Worm (Caenorhabditis elegans): ENCODE measurements around the gene R04D3.4.

R04D3.4 gene

DNA sequence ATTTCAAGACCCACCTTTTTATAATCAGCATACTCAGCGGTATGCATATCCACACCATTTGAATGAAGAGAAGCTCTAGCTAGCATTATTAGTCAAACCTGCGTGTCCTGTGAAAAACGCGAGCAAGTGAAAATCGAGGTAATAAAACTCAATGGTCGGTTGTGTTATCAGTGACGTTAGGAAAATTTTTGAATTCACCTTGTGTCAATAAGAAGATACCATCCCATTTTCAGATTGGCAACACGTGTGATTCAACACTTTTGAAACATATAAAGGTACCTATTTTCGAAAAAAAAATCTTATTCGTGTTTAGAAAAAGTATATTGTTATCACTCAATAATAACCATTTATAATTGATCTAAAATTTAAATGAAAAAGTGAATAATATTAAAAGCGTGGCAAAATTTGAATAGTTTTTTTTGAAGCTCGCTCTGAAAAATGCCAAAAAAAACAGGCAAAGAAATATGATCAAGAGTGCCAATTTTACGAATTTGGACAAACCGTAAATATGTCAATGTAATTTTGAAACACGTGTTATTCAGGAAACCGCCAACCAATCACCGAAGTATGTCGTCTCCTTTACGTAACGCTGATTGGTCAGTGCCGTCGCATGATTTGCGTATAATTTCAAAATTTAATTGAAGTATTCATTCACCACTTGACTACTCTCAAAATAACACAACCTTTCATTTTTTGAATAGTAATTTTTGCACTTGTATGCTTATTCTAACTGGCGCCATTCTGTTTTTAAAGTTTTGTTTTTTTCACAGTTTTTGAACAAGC, 23.2 kb upstream of the R04D3.4 start, which contains the start of gene F46G10.1:
TSS of gene F46G10.1 (minus strand) at position 115 of the 783 bp plus-strand sequence.
- TF ChIP-seq sptf-2 (GFP tag; optimal IDR thresholded peaks at IDR 0.05) (no peak), nfyb-1 (GFP tag; IDR thresholded peaks at IDR 0.05) (peak; percentile 57), nhr-80 (tag; optimal IDR thresholded peaks at IDR 0.05) (peak; percentile 56)

DNA sequence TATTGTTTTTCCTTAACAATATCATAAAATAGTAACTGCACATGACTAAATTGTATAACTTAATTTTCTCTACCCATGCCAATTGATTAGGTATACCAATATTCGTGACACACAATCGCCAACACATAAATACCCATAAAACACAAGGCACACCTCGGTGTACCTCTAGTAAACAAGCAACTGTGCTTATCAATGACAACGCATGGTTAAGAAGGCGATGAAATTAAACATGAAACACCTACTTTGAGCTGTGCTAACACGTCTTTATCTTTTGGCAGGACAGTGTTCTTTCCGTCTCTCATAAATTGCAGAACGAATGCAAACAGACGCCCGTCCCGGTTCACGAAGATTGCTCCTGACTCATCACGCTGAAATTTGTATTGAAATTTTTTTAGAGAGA, 22.1 kb upstream of the R04D3.4 start:
- TF ChIP-seq dox-1 (GFP tag; IDR thresholded peaks at IDR 0.05) = peak; percentile 69; the same call in 1 of the 2 replicates
- TF ChIP-seq dpl-1 (GFP tag; optimal IDR thresholded peaks at IDR 0.05) = no peak
- TF ChIP-seq cebp-1 (GFP tag; IDR thresholded peaks at IDR 0.05) = peak; percentile 41; the same call in 1 of the 2 replicates
- peak; percentile 51 for TF ChIP-seq cebp-1 (tag; optimal IDR thresholded peaks at IDR 0.05)
- no peak for TF ChIP-seq ccch-3 (GFP tag; optimal IDR thresholded peaks at IDR 0.05)
- peak in 1 of 2 experiments; percentile 35 for TF ChIP-seq let-607 (tag; optimal IDR thresholded peaks at IDR 0.05)
- peak; percentile 56 for TF ChIP-seq ets-4 (GFP tag; optimal IDR thresholded peaks at IDR 0.05)
- no peak for TF ChIP-seq sdz-38 (tag; optimal IDR thresholded peaks at IDR 0.05)
- TF ChIP-seq nhr-80 (tag; optimal IDR thresholded peaks at IDR 0.05) = peak; percentile 94
- peak; percentile 12 for TF ChIP-seq atf-7 (tag; optimal IDR thresholded peaks at IDR 0.05)
- peak; percentile 32 for TF ChIP-seq tbp1 (GFP tag; optimal IDR thresholded peaks at IDR 0.05)
- peak; percentile 39 for TF ChIP-seq ZK185.1 (tag; optimal IDR thresholded peaks at IDR 0.05; ENCODE audit: poor library complexity, severe bottlenecking)
- TF ChIP-seq ztf-22 (GFP tag; optimal IDR thresholded peaks at IDR 0.05) = peak; percentile 14
- TF ChIP-seq attf-5 (GFP tag; optimal IDR thresholded peaks at IDR 0.05) = peak; percentile 2

DNA sequence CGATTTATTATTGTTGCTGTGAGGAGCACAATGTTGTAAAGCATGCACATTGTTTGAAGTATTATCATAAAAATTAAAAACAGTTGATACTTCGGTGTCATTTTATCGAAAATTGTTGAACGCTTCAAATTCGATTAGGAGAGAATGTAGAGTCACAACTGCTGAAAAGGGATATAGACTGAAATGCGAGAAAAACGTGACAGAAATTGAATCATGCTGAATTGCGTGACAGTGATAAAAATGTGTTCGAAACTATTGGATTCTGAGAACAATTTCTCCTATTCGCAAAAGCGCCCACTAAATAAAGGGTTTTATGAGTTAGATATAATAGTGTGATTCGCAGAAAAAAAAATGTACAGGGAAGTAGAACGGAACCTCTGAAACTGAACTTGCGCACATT, 20.1 kb upstream of the R04D3.4 start, which contains the start of gene srxa-8:
TSS of gene srxa-8 (minus strand) at position 101 of the 400 bp plus-strand sequence.
- TF ChIP-seq ztf-6 (GFP tag; IDR thresholded peaks at IDR 0.05) (no peak), hrde-1 (tag; optimal IDR thresholded peaks at IDR 0.05; ENCODE audit: borderline replicate concordance) (no peak), Y53G8AR.9 (GFP tag; conservative IDR thresholded peaks at IDR 0.05) (no peak), akir-1 (GFP tag; optimal IDR thresholded peaks at IDR 0.05) (no peak), rec-8 (tag; optimal IDR thresholded peaks at IDR 0.05) (no peak), F10E7.11 (tag; optimal IDR thresholded peaks at IDR 0.05) (no peak), attf-5 (GFP tag; optimal IDR thresholded peaks at IDR 0.05) (no peak), xnd-1 (tag; optimal IDR thresholded peaks at IDR 0.05) (no peak), egl-18 (GFP tag; IDR thresholded peaks at IDR 0.05) (no peak), lsy-27 (tag; optimal IDR thresholded peaks at IDR 0.05; ENCODE audit: borderline replicate concordance, insufficient read depth) (no peak), F49E8.2 (tag; optimal IDR thresholded peaks at IDR 0.05; ENCODE audit: insufficient read depth) (no peak)

DNA sequence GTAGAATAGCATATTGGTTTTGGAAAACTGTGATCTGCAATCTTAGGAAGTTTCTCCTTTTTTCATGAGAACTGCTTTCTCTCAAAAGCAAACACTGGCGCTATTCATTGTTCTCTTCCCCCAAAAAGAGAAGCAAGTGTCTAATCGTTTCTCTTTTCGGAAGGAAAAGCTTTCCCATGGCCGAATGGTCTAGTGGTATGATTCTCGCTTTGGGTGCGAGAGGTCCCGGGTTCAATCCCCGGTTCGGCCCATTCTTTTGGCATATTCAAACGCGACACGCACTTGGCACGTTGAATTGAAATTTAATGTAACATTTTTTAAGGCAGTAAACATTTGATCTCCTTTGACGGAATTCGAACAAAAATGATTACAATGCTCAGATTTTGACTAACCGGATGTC, 19.2 kb upstream of the R04D3.4 start:
- TF ChIP-seq T26A5.8 (tag; optimal IDR thresholded peaks at IDR 0.05) = no peak
- peak; percentile 15 for TF ChIP-seq lin-40 (tag; optimal IDR thresholded peaks at IDR 0.05)
- no peak for TF ChIP-seq ama-1 (optimal IDR thresholded peaks at IDR 0.05)
- TF ChIP-seq ama-1 (GFP tag; optimal IDR thresholded peaks at IDR 0.05) = peak in 1 of 2 experiments; percentile 71
- TF ChIP-seq bed-2 (GFP tag; IDR thresholded peaks at IDR 0.05) = no peak
- TF ChIP-seq Y95B8A.8 (GFP tag; IDR thresholded peaks at IDR 0.05) = no peak
- peak; percentile 68 for TF ChIP-seq rpc-1 (optimal IDR thresholded peaks at IDR 0.05)
- peak; percentile 79 for TF ChIP-seq rpc-1 (tag; optimal IDR thresholded peaks at IDR 0.05)
- TF ChIP-seq nhr-90 (tag; optimal IDR thresholded peaks at IDR 0.05) = peak; percentile 30
- TF ChIP-seq lin-26 (GFP tag; IDR thresholded peaks at IDR 0.05) = peak; percentile 59
- peak; percentile 31; the same call in 1 of the 2 replicates for TF ChIP-seq rcor-1 (GFP tag; IDR thresholded peaks at IDR 0.05)
- TF ChIP-seq D2030.7 (GFP tag; IDR thresholded peaks at IDR 0.05) = peak; percentile 51
- no peak for TF ChIP-seq fkh-3 (tag; optimal IDR thresholded peaks at IDR 0.05)
- TF ChIP-seq F57C9.4 (tag; optimal IDR thresholded peaks at IDR 0.05) = no peak
- peak; percentile 39; the same call in 1 of the 2 replicates for TF ChIP-seq hmg-1.2 (GFP tag; IDR thresholded peaks at IDR 0.05)
- no peak for TF ChIP-seq nhr-27 (tag; optimal IDR thresholded peaks at IDR 0.05)
- peak; percentile 47 for TF ChIP-seq snpc-4 (GFP tag; optimal IDR thresholded peaks at IDR 0.05)
- peak in 2 of 4 experiments; percentile 10 to 60 for TF ChIP-seq snpc-4 (tag; optimal IDR thresholded peaks at IDR 0.05)
